Worm (Caenorhabditis elegans) whole organism, early embryonic: ENCODE measurements around the gene msa-1.

Experiments
- B0310.2 ChIP-seq: sonication (generic microtip); optimal IDR thresholded peaks from 2 replicates; lab custom pipeline; 2016; ENCODE audit warnings: mild to moderate bottlenecking, missing genetic modification characterization, missing compliant biosample characterization
- F13C5.2 ChIP-seq: sonication (generic microtip); optimal IDR thresholded peaks from 2 replicates; lab custom pipeline; 2017; ENCODE audit warnings: mild to moderate bottlenecking, missing genetic modification characterization, inconsistent platforms, missing compliant biosample characterization
- ama-1 ChIP-seq: fragments of 150-350 bp; optimal IDR thresholded peaks from 2 replicates; lab custom pipeline; 2014
- ceh-13 ChIP-seq: fragments of 200-800 bp; sonication (Bioruptor generic); optimal IDR thresholded peaks from 2 replicates; lab custom pipeline; 2018; ENCODE audit warnings: mild to moderate bottlenecking, missing genetic modification characterization, missing compliant biosample characterization
- hmbx-1 ChIP-seq: sonication (generic microtip); optimal IDR thresholded peaks from 2 replicates; lab custom pipeline; 2016; ENCODE audit warnings: mild to moderate bottlenecking, missing genetic modification characterization, missing compliant biosample characterization

DNA sequence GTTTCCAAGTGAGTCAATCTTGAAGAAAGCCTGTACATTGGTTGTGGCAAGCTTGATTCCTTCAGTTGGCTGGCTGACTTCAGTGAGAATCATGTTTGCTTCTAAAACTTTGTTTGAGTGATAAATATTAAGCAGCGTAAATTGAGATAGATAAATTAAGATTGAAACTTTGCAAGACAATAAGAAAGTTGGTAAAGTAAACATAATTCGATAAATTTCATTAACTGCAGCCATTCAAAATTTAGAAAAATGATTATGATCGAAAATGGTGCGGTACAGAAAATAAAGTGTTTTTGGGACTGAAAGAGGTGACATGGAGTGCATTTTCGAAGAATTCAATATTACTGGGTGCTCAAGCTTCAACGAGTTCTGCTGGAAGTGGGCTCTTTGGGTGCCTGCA is 7.2 kb downstream of the msa-1 start, which contains the start of gene icln-1:
- TF ChIP-seq ama-1 (lab: Kevin White, UChicago) (no peak), hmbx-1 (no peak), ceh-13 (GFP tag; lab: Kevin White, UChicago) (no peak), B0310.2 (tag; lab: Kevin White, UChicago) (no peak), F13C5.2 (tag; lab: Kevin White, UChicago) (no peak)
